Fruit fly (Drosophila melanogaster): ENCODE results near the gene CG14983.

DNA sequence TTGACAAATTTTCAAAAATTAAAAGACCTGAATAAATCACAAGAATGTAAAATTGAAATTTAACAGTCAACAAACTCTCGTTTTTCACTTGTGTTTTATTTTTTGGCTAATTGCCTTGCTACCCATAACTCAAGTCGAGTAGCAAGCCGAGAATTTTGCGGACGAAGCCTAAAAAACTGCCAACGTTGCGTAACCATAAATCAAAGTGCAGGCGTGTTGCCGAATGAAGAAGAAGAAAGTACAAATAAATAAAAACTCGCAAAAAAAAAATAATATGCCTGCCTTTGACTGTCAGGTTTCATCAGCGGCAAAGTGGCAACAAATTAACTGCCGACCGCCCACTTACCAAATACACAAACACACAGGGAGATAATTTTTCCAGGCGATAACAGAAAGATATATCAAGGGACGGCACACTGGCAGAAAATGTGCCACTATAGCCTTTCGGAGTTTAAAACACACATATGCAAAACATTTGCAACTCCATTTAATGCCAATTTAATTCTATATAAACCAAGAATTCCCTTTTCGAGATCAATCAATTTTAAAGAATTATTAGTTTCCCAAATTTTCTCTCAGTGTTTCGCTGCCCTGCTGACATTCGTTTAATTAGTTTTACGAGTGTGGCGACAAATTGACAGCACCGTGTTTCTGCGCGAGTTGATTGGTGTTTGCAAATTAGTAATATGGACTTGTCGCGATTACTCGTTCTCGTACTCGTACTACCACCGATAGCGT lies 20.7 kb downstream of the CG14983 start:
- TF ChIP-seq dac (GFP tag; optimal IDR thresholded peaks at IDR 0.05) (no peak), CG32006 (GFP tag; optimal IDR thresholded peaks at IDR 0.05) (peak; percentile 75), Sox14 (GFP tag; optimal IDR thresholded peaks at IDR 0.05) (peak; percentile 90), CG31627 (GFP tag; optimal IDR thresholded peaks at IDR 0.05) (peak; percentile 95), fd59A (GFP tag; optimal IDR thresholded peaks at IDR 0.05) (peak; percentile 73), CG8319 (GFP tag; optimal IDR thresholded peaks at IDR 0.05) (peak; percentile 71), CG3032 (tag; optimal IDR thresholded peaks at IDR 0.05) (no peak), lz (GFP tag; optimal IDR thresholded peaks at IDR 0.05) (peak; percentile 85), Hr38 (GFP tag; optimal IDR thresholded peaks at IDR 0.05) (no peak), Eip93F (GFP tag; optimal IDR thresholded peaks at IDR 0.05) (peak; percentile 69), cyc (GFP tag; optimal IDR thresholded peaks at IDR 0.05) (peak; percentile 89)

Measured in whole organism, prepupa.